Fruit fly (Drosophila melanogaster): ENCODE data around the gene CG33783.

Gene CG33783

dm6 chr3R:10099401-10099848 lies 32.9 kb downstream of the CG33783 start:
- TF ChIP-seq EcR (GFP tag; optimal IDR thresholded peaks at IDR 0.05) (peak; percentile 84), CG15710 (tag; optimal IDR thresholded peaks at IDR 0.05) (no peak)

- peak; percentile 52; the same call in 1 of the 3 replicates for TF ChIP-seq CG4496 (GFP tag; IDR thresholded peaks at IDR 0.05)
- TF ChIP-seq CG34367 (tag; optimal IDR thresholded peaks at IDR 0.05) = no peak
Observed at dm6 chr3R:10100498-10101196, 34.1 kb downstream of the CG33783 start.

- TF ChIP-seq CG32121 (GFP tag; IDR thresholded peaks at IDR 0.05) (peak; percentile 60; the same call in 1 of the 2 replicates), Ets98B (GFP tag; IDR thresholded peaks at IDR 0.05) (no peak)
Observed at dm6 chr3R:10106796-10107195, 40.2 kb downstream of the CG33783 start.

DNA sequence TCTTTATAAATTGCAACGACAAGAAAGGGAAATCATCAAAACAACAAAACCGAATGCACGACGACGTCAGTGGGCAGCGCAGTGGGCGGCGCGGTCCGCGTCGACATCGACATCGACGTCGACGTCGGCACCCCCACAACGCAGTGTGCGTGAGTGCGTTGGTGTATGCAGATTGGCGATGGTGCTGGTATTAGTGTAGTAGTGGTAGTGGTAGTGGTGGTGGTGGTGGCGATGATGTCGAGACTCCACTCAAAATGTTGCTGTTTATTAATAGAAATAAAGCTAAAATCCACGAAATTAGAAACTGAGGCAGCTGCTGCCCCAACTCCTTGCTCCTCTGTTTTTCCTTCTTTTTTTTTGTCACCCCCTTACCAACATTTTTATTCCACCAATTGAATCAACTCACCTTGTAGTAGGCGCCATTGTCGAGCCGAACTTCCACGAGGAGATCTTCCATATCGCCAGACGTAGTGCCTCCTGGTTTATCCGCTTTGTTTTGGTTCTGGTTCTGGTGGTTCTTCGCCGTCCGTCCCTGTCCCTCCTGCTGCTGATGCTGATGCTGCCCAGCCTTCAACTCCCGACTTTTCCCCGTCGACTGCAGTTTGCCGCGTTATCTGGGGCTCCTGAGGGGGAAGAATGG lies 41.8 kb downstream of the CG33783 start:
- peak; percentile 9 for TF ChIP-seq EcR (GFP tag; optimal IDR thresholded peaks at IDR 0.05)
- TF ChIP-seq CG4496 (GFP tag; IDR thresholded peaks at IDR 0.05) = 0 out of 3 replicates have a peak, but pooled peaks have one; percentile 42
- no peak for TF ChIP-seq Ets98B (GFP tag; IDR thresholded peaks at IDR 0.05)

dm6 chr3R:10109212-10109880 lies 42.8 kb downstream of the CG33783 start:
- TF ChIP-seq Ets98B (GFP tag; IDR thresholded peaks at IDR 0.05) (peak; percentile 49; the same call in 1 of the 2 replicates), D1 (tag; optimal IDR thresholded peaks at IDR 0.05) (no peak), CG9948 (tag; optimal IDR thresholded peaks at IDR 0.05) (no peak), EcR (GFP tag; optimal IDR thresholded peaks at IDR 0.05) (peak; percentile 94), CG17806 (tag; optimal IDR thresholded peaks at IDR 0.05) (no peak), rn (GFP tag; IDR thresholded peaks at IDR 0.05) (no peak), fd96Ca (GFP tag; IDR thresholded peaks at IDR 0.05) (peak; percentile 52; the same call in 1 of the 3 replicates), Pif1B (GFP tag; optimal IDR thresholded peaks at IDR 0.05) (peak; percentile 23), CG13204 (GFP tag; optimal IDR thresholded peaks at IDR 0.05) (no peak)

dm6 chr3R:10109938-10110337 lies 43.4 kb downstream of the CG33783 start, which contains the start of gene Fmr1:
Gene Fmr1 (minus strand): TSS chr3R:10110121.
- TF ChIP-seq D1 (tag; optimal IDR thresholded peaks at IDR 0.05) = no peak
- TF ChIP-seq CG9948 (tag; optimal IDR thresholded peaks at IDR 0.05) = peak; percentile 25
- TF ChIP-seq CG8159 (tag; optimal IDR thresholded peaks at IDR 0.05) = no peak
- no peak for TF ChIP-seq Pif1B (GFP tag; optimal IDR thresholded peaks at IDR 0.05)
- no peak for TF ChIP-seq CG4496 (GFP tag; IDR thresholded peaks at IDR 0.05)
- TF ChIP-seq gl (tag; optimal IDR thresholded peaks at IDR 0.05) = no peak
- peak; percentile 14 for TF ChIP-seq CG17806 (tag; optimal IDR thresholded peaks at IDR 0.05)
- TF ChIP-seq CG15710 (tag; optimal IDR thresholded peaks at IDR 0.05) = peak; percentile 18

- no peak for TF ChIP-seq CG14655 (GFP tag; optimal IDR thresholded peaks at IDR 0.05)
- no peak for TF ChIP-seq CG9948 (tag; optimal IDR thresholded peaks at IDR 0.05)
- no peak for TF ChIP-seq EcR (GFP tag; optimal IDR thresholded peaks at IDR 0.05)
- no peak for TF ChIP-seq rn (GFP tag; IDR thresholded peaks at IDR 0.05)
Observed at dm6 chr3R:10111150-10111814, 44.7 kb downstream of the CG33783 start.

dm6 chr3R:10111815-10112185 lies 45.2 kb downstream of the CG33783 start:
- peak; percentile 11 for TF ChIP-seq CG9948 (tag; optimal IDR thresholded peaks at IDR 0.05)
- TF ChIP-seq D1 (tag; optimal IDR thresholded peaks at IDR 0.05) = peak; percentile 36
- TF ChIP-seq CG4496 (GFP tag; IDR thresholded peaks at IDR 0.05) = peak; percentile 38; the same call in 1 of the 3 replicates
- no peak; the same call in 1 of the 2 replicates for TF ChIP-seq CG12605 (GFP tag; IDR thresholded peaks at IDR 0.05)
- no peak for TF ChIP-seq CG10348 (GFP tag; IDR thresholded peaks at IDR 0.05)
- no peak for TF ChIP-seq CG17806 (tag; optimal IDR thresholded peaks at IDR 0.05)
- peak; percentile 12 for TF ChIP-seq CG15710 (tag; optimal IDR thresholded peaks at IDR 0.05)
- no peak for TF ChIP-seq CG13204 (GFP tag; optimal IDR thresholded peaks at IDR 0.05)
- TF ChIP-seq CG8301 (tag; optimal IDR thresholded peaks at IDR 0.05) = peak; percentile 56
- no peak for TF ChIP-seq EcR (GFP tag; optimal IDR thresholded peaks at IDR 0.05)
- TF ChIP-seq gl (tag; optimal IDR thresholded peaks at IDR 0.05) = no peak
- no peak; the same call in 1 of the 2 replicates for TF ChIP-seq Ets98B (GFP tag; IDR thresholded peaks at IDR 0.05)
- no peak; the same call in 2 of the 3 replicates for TF ChIP-seq fd96Ca (GFP tag; IDR thresholded peaks at IDR 0.05)
- peak; percentile 44 for TF ChIP-seq CG8159 (tag; optimal IDR thresholded peaks at IDR 0.05)
- TF ChIP-seq CG14655 (GFP tag; optimal IDR thresholded peaks at IDR 0.05) = peak; percentile 60
- no peak for TF ChIP-seq rn (GFP tag; IDR thresholded peaks at IDR 0.05)
- TF ChIP-seq Snoo (tag; optimal IDR thresholded peaks at IDR 0.05) = peak; percentile 11
- no peak for TF ChIP-seq CG34367 (tag; optimal IDR thresholded peaks at IDR 0.05)
- TF ChIP-seq Pif1A (GFP tag; optimal IDR thresholded peaks at IDR 0.05) = no peak
- TF ChIP-seq CG32121 (GFP tag; IDR thresholded peaks at IDR 0.05) = peak; percentile 30; the same call in 1 of the 2 replicates
- TF ChIP-seq Pif1B (GFP tag; optimal IDR thresholded peaks at IDR 0.05) = no peak
